Fruit fly (Drosophila melanogaster): ENCODE results near the gene ClC-a.

ClC-a gene

DNA sequence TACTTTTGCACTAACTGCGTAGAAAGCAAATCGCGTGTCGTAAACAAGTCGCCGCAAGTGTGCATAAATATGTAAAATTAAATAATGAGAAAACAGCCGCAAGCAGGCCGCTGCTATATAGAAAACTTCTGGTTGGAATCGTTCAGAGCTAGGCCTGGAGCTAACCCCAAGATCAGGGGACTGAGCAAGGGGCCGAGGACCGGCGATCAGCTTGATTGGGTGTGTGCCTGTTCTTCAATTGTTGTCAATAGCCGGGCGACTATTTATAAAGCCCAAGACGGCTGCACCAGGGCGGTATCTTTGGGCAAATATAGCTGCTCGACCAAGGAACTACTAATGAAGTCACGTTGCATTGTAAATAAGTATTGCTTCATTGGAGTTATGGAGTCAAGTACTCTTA, 56.2 kb downstream of the ClC-a start:
- TF ChIP-seq ttk (optimal IDR thresholded peaks at IDR 0.05) (no peak), psq (optimal IDR thresholded peaks at IDR 0.05) (no peak), h (optimal IDR thresholded peaks at IDR 0.05) (no peak), Sin3A (optimal IDR thresholded peaks at IDR 0.05) (no peak), insv (optimal IDR thresholded peaks at IDR 0.05) (no peak), Myc (optimal IDR thresholded peaks at IDR 0.05) (no peak)

DNA sequence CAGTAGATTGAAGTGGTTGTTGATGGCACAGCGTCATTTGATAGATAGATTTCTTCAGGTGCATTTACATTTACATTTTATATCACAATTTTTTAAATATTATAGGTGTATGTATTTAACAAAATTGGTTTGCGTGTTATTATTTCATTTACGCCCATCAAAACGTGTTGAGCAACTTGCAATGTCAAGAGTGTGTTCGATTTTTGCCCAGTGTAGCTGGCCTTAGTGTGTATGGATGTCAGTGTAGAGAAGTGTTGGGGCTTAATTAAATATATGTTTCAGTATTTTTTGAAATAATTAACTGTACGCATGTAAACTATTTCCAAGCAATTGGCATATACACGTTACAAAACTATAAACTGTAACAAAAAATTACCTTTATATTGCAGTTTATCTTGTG, 61.3 kb downstream of the ClC-a start:
- TF ChIP-seq Myc (optimal IDR thresholded peaks at IDR 0.05) (no peak), h (optimal IDR thresholded peaks at IDR 0.05) (no peak), Sin3A (optimal IDR thresholded peaks at IDR 0.05) (no peak), psq (optimal IDR thresholded peaks at IDR 0.05) (no peak), ttk (optimal IDR thresholded peaks at IDR 0.05) (no peak), insv (optimal IDR thresholded peaks at IDR 0.05) (no peak)

dm6 chr3R:11750294-11750432, 62.8 kb downstream of the ClC-a start, which contains the start of gene CG43062:
Gene CG43062 (plus strand): TSS chr3R:11750333.
- TF ChIP-seq Myc (optimal IDR thresholded peaks at IDR 0.05) (no peak), Sin3A (optimal IDR thresholded peaks at IDR 0.05) (no peak)

dm6 chr3R:11749297-11750293, 63.4 kb downstream of the ClC-a start, which contains the start of gene CG6923:
Gene CG6923 (minus strand): TSS chr3R:11750029.
- TF ChIP-seq ttk (optimal IDR thresholded peaks at IDR 0.05) (no peak), Myc (optimal IDR thresholded peaks at IDR 0.05) (no peak), h (optimal IDR thresholded peaks at IDR 0.05) (no peak), psq (optimal IDR thresholded peaks at IDR 0.05) (no peak), insv (optimal IDR thresholded peaks at IDR 0.05) (no peak), Sin3A (optimal IDR thresholded peaks at IDR 0.05) (no peak)

Measured in Kc167 (cell line).